Fruit fly (Drosophila melanogaster): ENCODE measurements around the gene CheA84a.

Gene CheA84a

DNA sequence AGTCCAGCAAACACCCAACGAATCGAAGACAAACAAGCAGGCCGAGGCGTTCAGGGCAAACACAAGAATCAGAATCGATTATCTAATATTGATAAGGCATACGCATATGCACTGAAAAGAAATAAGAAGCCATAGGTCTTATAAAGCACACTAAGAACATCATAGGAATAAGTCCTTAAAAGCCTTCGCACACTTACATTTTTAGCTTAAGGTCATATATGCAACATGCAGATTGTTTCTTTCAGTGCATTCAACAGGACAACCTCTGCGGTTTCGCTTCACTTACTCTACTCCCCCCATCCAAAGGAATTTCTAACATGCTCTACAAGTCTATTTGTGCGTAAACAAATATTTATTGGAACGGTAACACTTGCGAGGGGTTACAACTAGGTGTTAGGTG lies 8.0 kb upstream of the CheA84a start (continued):
- TF ChIP-seq CG11247 (GFP tag; IDR thresholded peaks at IDR 0.05) = no peak
- TF ChIP-seq BtbVII (GFP tag; optimal IDR thresholded peaks at IDR 0.05) = peak; percentile 2
- TF ChIP-seq H2.0 (GFP tag; IDR thresholded peaks at IDR 0.05) = peak; percentile 32; the same call in 1 of the 2 replicates
- peak; percentile 55 for TF ChIP-seq fd102C (GFP tag; optimal IDR thresholded peaks at IDR 0.05)
- peak; percentile 44 for TF ChIP-seq trem (tag; optimal IDR thresholded peaks at IDR 0.05)
- TF ChIP-seq CG17802 (tag; optimal IDR thresholded peaks at IDR 0.05) = peak; percentile 34
- peak; percentile 5 for TF ChIP-seq Ets97D (GFP tag; optimal IDR thresholded peaks at IDR 0.05)
- no peak for TF ChIP-seq CG31224 (GFP tag; IDR thresholded peaks at IDR 0.05)
- no peak for TF ChIP-seq nom (GFP tag; optimal IDR thresholded peaks at IDR 0.05)
- TF ChIP-seq C15 (GFP tag; IDR thresholded peaks at IDR 0.05) = no peak
- TF ChIP-seq ranshi (GFP tag; IDR thresholded peaks at IDR 0.05) = peak; percentile 30; the same call in 1 of the 2 replicates
- peak; percentile 54 for TF ChIP-seq ind (GFP tag; optimal IDR thresholded peaks at IDR 0.05)
- TF ChIP-seq CG6683 (GFP tag; optimal IDR thresholded peaks at IDR 0.05) = no peak
- TF ChIP-seq her (GFP tag; optimal IDR thresholded peaks at IDR 0.05) = peak; percentile 24
- peak; percentile 45 for TF ChIP-seq tin (GFP tag; optimal IDR thresholded peaks at IDR 0.05)
- TF ChIP-seq CG7963 (GFP tag; IDR thresholded peaks at IDR 0.05; ENCODE audit: partially characterized antibody) = no peak
- TF ChIP-seq kay (GFP tag; optimal IDR thresholded peaks at IDR 0.05) = no peak
- TF ChIP-seq dm (GFP tag; optimal IDR thresholded peaks at IDR 0.05) = no peak
- no peak for TF ChIP-seq wor (GFP tag; IDR thresholded peaks at IDR 0.05)
- TF ChIP-seq CG4617 (GFP tag; optimal IDR thresholded peaks at IDR 0.05; ENCODE audit: borderline replicate concordance) = peak; percentile 8
- no peak for TF ChIP-seq en (GFP tag; optimal IDR thresholded peaks at IDR 0.05)
- no peak for TF ChIP-seq Poxn (GFP tag; IDR thresholded peaks at IDR 0.05)
- no peak for TF ChIP-seq abd-A (tag; optimal IDR thresholded peaks at IDR 0.05)
- TF ChIP-seq PHDP (tag; optimal IDR thresholded peaks at IDR 0.05) = peak; percentile 35
- no peak for TF ChIP-seq repo (GFP tag; optimal IDR thresholded peaks at IDR 0.05)
- TF ChIP-seq Hmx (GFP tag; optimal IDR thresholded peaks at IDR 0.05) = no peak
- peak; percentile 84 for TF ChIP-seq chm (GFP tag; IDR thresholded peaks at IDR 0.05)
- TF ChIP-seq CG18764 (GFP tag; optimal IDR thresholded peaks at IDR 0.05) = peak; percentile 28
- TF ChIP-seq CG1603 (tag; optimal IDR thresholded peaks at IDR 0.05) = peak; percentile 75
- TF ChIP-seq slbo (GFP tag; IDR thresholded peaks at IDR 0.05) = peak; percentile 28
- no peak for TF ChIP-seq CG11456 (GFP tag; IDR thresholded peaks at IDR 0.05)
- TF ChIP-seq CrebB (tag; optimal IDR thresholded peaks at IDR 0.05) = no peak
- peak; percentile 67 for TF ChIP-seq NC2β (GFP tag; optimal IDR thresholded peaks at IDR 0.05)
- TF ChIP-seq Lim3 (GFP tag; IDR thresholded peaks at IDR 0.05) = no peak
- TF ChIP-seq Meics (GFP tag; optimal IDR thresholded peaks at IDR 0.05) = peak; percentile 0
- TF ChIP-seq grn (GFP tag; optimal IDR thresholded peaks at IDR 0.05) = peak; percentile 100
- TF ChIP-seq CG16815 (GFP tag; optimal IDR thresholded peaks at IDR 0.05) = peak; percentile 53
- TF ChIP-seq bab2 (GFP tag; optimal IDR thresholded peaks at IDR 0.05) = peak; percentile 70
- TF ChIP-seq Camta (GFP tag; optimal IDR thresholded peaks at IDR 0.05) = peak; percentile 48
- TF ChIP-seq Ptx1 (GFP tag; IDR thresholded peaks at IDR 0.05) = peak; percentile 63
- TF ChIP-seq lmd (GFP tag; IDR thresholded peaks at IDR 0.05) = peak; percentile 48
- no peak for TF ChIP-seq nerfin-2 (GFP tag; IDR thresholded peaks at IDR 0.05; ENCODE audit: partially characterized antibody)
- no peak for TF ChIP-seq CG15479 (GFP tag; optimal IDR thresholded peaks at IDR 0.05)
- TF ChIP-seq CG42726 (GFP tag; IDR thresholded peaks at IDR 0.05; ENCODE audit: partially characterized antibody) = no peak
- no peak for TF ChIP-seq sc (optimal IDR thresholded peaks at IDR 0.05)
- peak; percentile 63 for TF ChIP-seq sc (GFP tag; optimal IDR thresholded peaks at IDR 0.05)
- no peak for TF ChIP-seq NfI (GFP tag; optimal IDR thresholded peaks at IDR 0.05)
- no peak for TF ChIP-seq knrl (GFP tag; IDR thresholded peaks at IDR 0.05; ENCODE audit: partially characterized antibody)
- TF ChIP-seq MTF-1 (GFP tag; optimal IDR thresholded peaks at IDR 0.05; ENCODE audit: borderline replicate concordance) = no peak
- TF ChIP-seq inv (GFP tag; IDR thresholded peaks at IDR 0.05; ENCODE audit: partially characterized antibody) = no peak
- TF ChIP-seq CG3281 (GFP tag; optimal IDR thresholded peaks at IDR 0.05) = no peak
- no peak for TF ChIP-seq CG12942 (GFP tag; optimal IDR thresholded peaks at IDR 0.05)
